Fruit fly (Drosophila melanogaster): ENCODE measurements around the gene COX6B.

DNA sequence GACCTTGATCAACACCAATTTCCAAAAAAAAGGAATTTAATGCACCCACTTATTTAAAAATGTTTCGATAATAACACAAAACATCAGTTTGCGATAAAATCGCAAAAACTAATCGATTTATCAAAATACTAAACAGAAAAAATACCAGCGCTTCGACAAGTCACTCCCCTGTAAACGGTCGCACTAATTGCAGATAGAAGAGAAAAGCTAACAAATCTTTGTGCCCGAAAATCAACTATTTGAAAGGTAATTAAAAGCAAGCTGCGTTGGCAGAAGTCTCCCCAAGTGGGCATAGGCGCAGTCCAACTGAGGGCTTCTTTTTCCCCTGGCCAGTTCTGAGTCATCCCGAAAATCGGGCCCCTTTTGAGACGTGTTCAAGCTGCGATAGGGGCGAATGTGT is 13.3 kb downstream of the COX6B start, which contains the start of gene AP-1-2beta:
- TF ChIP-seq Ets98B (GFP tag; IDR thresholded peaks at IDR 0.05) (no peak), CG4496 (GFP tag; IDR thresholded peaks at IDR 0.05) (no peak), EcR (GFP tag; optimal IDR thresholded peaks at IDR 0.05) (no peak), rn (GFP tag; IDR thresholded peaks at IDR 0.05) (no peak), CG32121 (GFP tag; IDR thresholded peaks at IDR 0.05) (no peak), fd96Ca (GFP tag; IDR thresholded peaks at IDR 0.05) (no peak), D1 (tag; optimal IDR thresholded peaks at IDR 0.05) (no peak), CG8301 (tag; optimal IDR thresholded peaks at IDR 0.05) (no peak)
